Fruit fly (Drosophila melanogaster) whole organism, embryonic: Measurements from ENCODE around the gene CG10638.

Source experiments
- CG10462 ChIP-seq: fragments of 200-800 bp; sonication (Bioruptor generic); optimal IDR thresholded peaks from 2 replicates; lab custom pipeline; 2016; ENCODE audit warnings: missing biosample characterization, missing genetic modification characterization
- CG10543 ChIP-seq: fragments of 200-800 bp; sonication (Bioruptor generic); optimal IDR thresholded peaks from 3 replicates; lab custom pipeline; 2017; ENCODE audit warnings: missing biosample characterization, mild to moderate bottlenecking, missing genetic modification characterization, moderate library complexity
- CG10654 ChIP-seq: fragments of 200-800 bp; sonication (Bioruptor generic); optimal IDR thresholded peaks from 2 replicates; lab custom pipeline; 2016; ENCODE audit warnings: missing biosample characterization, missing genetic modification characterization
- CG12104 ChIP-seq: fragments of 200-800 bp; sonication (Bioruptor generic); optimal IDR thresholded peaks from 3 replicates; lab custom pipeline; 2016; ENCODE audit warnings: missing biosample characterization, missing genetic modification characterization
- CG12744 ChIP-seq: fragments of 200-800 bp; sonication (Bioruptor generic); optimal IDR thresholded peaks from 2 replicates; lab custom pipeline; 2016; ENCODE audit warnings: missing biosample characterization, missing genetic modification characterization
- CG14710 ChIP-seq: fragments of 200-800 bp; sonication (Bioruptor generic); optimal IDR thresholded peaks from 3 replicates; lab custom pipeline; 2019; ENCODE audit warnings: missing biosample characterization, mild to moderate bottlenecking, missing genetic modification characterization, moderate library complexity
- CG15269 ChIP-seq: fragments of 200-800 bp; sonication (Bioruptor generic); optimal IDR thresholded peaks from 2 replicates; lab custom pipeline; 2018; ENCODE audit warnings: missing biosample characterization, mild to moderate bottlenecking, missing genetic modification characterization, moderate library complexity
- CG15696 ChIP-seq: fragments of 200-800 bp; sonication (Bioruptor generic); optimal IDR thresholded peaks from 2 replicates; lab custom pipeline; 2019; ENCODE audit warnings: missing biosample characterization, mild to moderate bottlenecking, missing genetic modification characterization, moderate library complexity
- CG1647 ChIP-seq: fragments of 200-800 bp; sonication (Bioruptor generic); optimal IDR thresholded peaks from 3 replicates; lab custom pipeline; 2016; ENCODE audit warnings: missing biosample characterization, missing genetic modification characterization
- CG17186 ChIP-seq: fragments of 200-800 bp; sonication (Bioruptor generic); optimal IDR thresholded peaks from 3 replicates; lab custom pipeline; 2017; ENCODE audit warnings: missing biosample characterization, missing genetic modification reagents, missing genetic modification characterization
- CG2889 ChIP-seq: fragments of 200-800 bp; sonication (Bioruptor generic); IDR thresholded peaks from 3 replicates; pipeline ENCODE4 v1.3.6; 2022; ENCODE audit warnings: missing biosample characterization, missing genetic modification characterization
- CG34376 ChIP-seq: fragments of 200-800 bp; sonication (Bioruptor generic); optimal IDR thresholded peaks from 2 replicates; lab custom pipeline; 2018; ENCODE audit warnings: missing biosample characterization, mild to moderate bottlenecking, missing genetic modification characterization
- CG4820 ChIP-seq: fragments of 200-800 bp; sonication (Bioruptor generic); optimal IDR thresholded peaks from 3 replicates; lab custom pipeline; 2016; ENCODE audit warnings: missing biosample characterization, missing genetic modification characterization
- CG7271 ChIP-seq: fragments of 200-800 bp; sonication (Bioruptor generic); optimal IDR thresholded peaks from 2 replicates; lab custom pipeline; 2018; ENCODE audit warnings: missing biosample characterization, mild to moderate bottlenecking, missing genetic modification characterization, moderate library complexity
- CG7372 ChIP-seq: fragments of 200-800 bp; sonication (Bioruptor generic); IDR thresholded peaks from 2 replicates; pipeline ENCODE4 v1.3.6; 2022; ENCODE audit warnings: missing biosample characterization, missing genetic modification characterization
- CG9817 ChIP-seq: fragments of 200-800 bp; sonication (Bioruptor generic); optimal IDR thresholded peaks from 2 replicates; lab custom pipeline; 2018; ENCODE audit warnings: missing biosample characterization, mild to moderate bottlenecking, missing genetic modification characterization, moderate library complexity
- CkIIα-i1 ChIP-seq: fragments of 200-800 bp; sonication (Bioruptor generic); IDR thresholded peaks from 2 replicates; pipeline ENCODE4 v1.3.6; 2022; ENCODE audit warnings: missing biosample characterization, missing genetic modification characterization
- CoRest ChIP-seq: fragments of 200-800 bp; sonication (Bioruptor generic); optimal IDR thresholded peaks from 3 replicates; lab custom pipeline; 2018; ENCODE audit warnings: missing biosample characterization, mild to moderate bottlenecking, missing genetic modification characterization, moderate library complexity
- D19B ChIP-seq: fragments of 200-800 bp; sonication (Bioruptor generic); optimal IDR thresholded peaks from 2 replicates; lab custom pipeline; 2017; ENCODE audit warnings: missing biosample characterization, mild to moderate bottlenecking, missing genetic modification characterization
- Dad ChIP-seq: fragments of 200-800 bp; sonication (Bioruptor generic); optimal IDR thresholded peaks from 3 replicates; lab custom pipeline; 2016; ENCODE audit warnings: missing biosample characterization, missing genetic modification characterization
- H15 ChIP-seq: fragments of 200-800 bp; sonication (Bioruptor generic); IDR thresholded peaks from 3 replicates; pipeline ENCODE4 v1.3.6; 2022; ENCODE audit warnings: missing biosample characterization, missing genetic modification characterization
- HLH3B ChIP-seq: fragments of 200-800 bp; sonication (Bioruptor generic); IDR thresholded peaks from 2 replicates; pipeline ENCODE4 v1.3.6; 2022; ENCODE audit warnings: missing biosample characterization, missing genetic modification characterization
- Hr39 ChIP-seq: fragments of >200 bp; optimal IDR thresholded peaks from 2 replicates; lab custom pipeline; 2017
- NFAT ChIP-seq: fragments of 200-800 bp; sonication (Bioruptor generic); IDR thresholded peaks from 2 replicates; pipeline ENCODE4 v1.3.6; 2022; ENCODE audit warnings: missing biosample characterization, missing genetic modification characterization
- Taf1 ChIP-seq: fragments of 200-800 bp; sonication (Bioruptor generic); IDR thresholded peaks from 2 replicates; pipeline ENCODE4 v1.3.6; 2022; ENCODE audit warnings: missing biosample characterization, missing genetic modification characterization
- az2 ChIP-seq: fragments of 200-800 bp; sonication (Bioruptor generic); optimal IDR thresholded peaks from 3 replicates; lab custom pipeline; 2016; ENCODE audit warnings: missing biosample characterization, missing genetic modification characterization
- bigmax ChIP-seq: fragments of 200-800 bp; sonication (Bioruptor generic); optimal IDR thresholded peaks from 2 replicates; lab custom pipeline; 2018; ENCODE audit warnings: missing biosample characterization, mild to moderate bottlenecking, missing genetic modification characterization
- chif ChIP-seq, 2 experiments: fragments of 200-800 bp; sonication (Bioruptor generic); optimal IDR thresholded peaks; 3 replicates each; lab custom pipeline; 2016; ENCODE audit warnings: missing biosample characterization in 2 of 2, missing genetic modification characterization in 2 of 2
- corto ChIP-seq: fragments of 200-800 bp; sonication (Bioruptor generic); optimal IDR thresholded peaks from 2 replicates; lab custom pipeline; 2016; ENCODE audit warnings: missing biosample characterization, mild to moderate bottlenecking, missing genetic modification characterization, moderate library complexity
- crp ChIP-seq, 2 experiments: fragments of 200-800 bp; sonication (Bioruptor generic); optimal IDR thresholded peaks; 2 replicates in 1 of 2; 3 replicates in 1 of 2; lab custom pipeline; 2017; ENCODE audit warnings: missing biosample characterization in 2 of 2, missing genetic modification characterization in 2 of 2, mild to moderate bottlenecking in 1 of 2, moderate library complexity in 1 of 2
- dimm ChIP-seq: fragments of 200-800 bp; sonication (Bioruptor generic); IDR thresholded peaks from 2 replicates; pipeline ENCODE4 v1.3.6; 2022; ENCODE audit warnings: missing biosample characterization, missing genetic modification characterization
- dm ChIP-seq: fragments of 200-800 bp; sonication (Bioruptor generic); optimal IDR thresholded peaks from 3 replicates; lab custom pipeline; 2016; ENCODE audit warnings: missing biosample characterization, missing genetic modification characterization
- exex ChIP-seq: fragments of 200-800 bp; sonication (Bioruptor generic); optimal IDR thresholded peaks from 4 replicates; lab custom pipeline; 2018; ENCODE audit warnings: missing biosample characterization, mild to moderate bottlenecking, missing genetic modification characterization, moderate library complexity
- fd3F ChIP-seq: fragments of 200-800 bp; sonication (Bioruptor generic); optimal IDR thresholded peaks from 2 replicates; lab custom pipeline; 2018; ENCODE audit warnings: missing biosample characterization, mild to moderate bottlenecking, missing genetic modification characterization, moderate library complexity
- fru ChIP-seq: fragments of >200 bp; optimal IDR thresholded peaks from 2 replicates; lab custom pipeline; 2017
- gem ChIP-seq: fragments of 200-800 bp; sonication (Bioruptor generic); optimal IDR thresholded peaks from 2 replicates; lab custom pipeline; 2019; ENCODE audit warnings: missing biosample characterization, mild to moderate bottlenecking, missing genetic modification characterization, moderate library complexity
- jumu ChIP-seq: fragments of 200-800 bp; sonication (Bioruptor generic); optimal IDR thresholded peaks from 3 replicates; lab custom pipeline; 2016; ENCODE audit warnings: missing biosample characterization, missing genetic modification characterization
- lab ChIP-seq: fragments of 200-800 bp; sonication (Bioruptor generic); optimal IDR thresholded peaks from 3 replicates; lab custom pipeline; 2017; ENCODE audit warnings: missing biosample characterization, missing genetic modification characterization, mild to moderate bottlenecking, moderate library complexity, missing genetic modification reagents
- mirr ChIP-seq: fragments of 200-800 bp; sonication (Bioruptor generic); optimal IDR thresholded peaks from 3 replicates; lab custom pipeline; 2018; ENCODE audit warnings: missing biosample characterization, mild to moderate bottlenecking, missing genetic modification characterization
- phol ChIP-seq: fragments of 200-800 bp; sonication (Bioruptor generic); optimal IDR thresholded peaks from 3 replicates; lab custom pipeline; 2018; ENCODE audit warnings: missing biosample characterization, mild to moderate bottlenecking, missing genetic modification characterization, moderate library complexity
- prd ChIP-seq, 3 experiments: fragments of >200 bp in 2 of 3; fragments of 200-800 bp in 1 of 3; sonication (Bioruptor generic) in 1 of 3; optimal IDR thresholded peaks in 2 of 3; IDR thresholded peaks in 1 of 3; 2 replicates in 2 of 3; 3 replicates in 1 of 3; pipeline versions ENCODE4 v1.3.6 to Lab custom; 2017 to 2022; ENCODE audit warnings: missing biosample characterization in 1 of 3, missing genetic modification characterization in 1 of 3
- rib ChIP-seq: fragments of 200-800 bp; sonication (Bioruptor generic); IDR thresholded peaks from 2 replicates; pipeline ENCODE4 v1.3.6; 2022; ENCODE audit warnings: missing biosample characterization, missing genetic modification characterization
- salm ChIP-seq: fragments of 200-800 bp; sonication (Bioruptor generic); optimal IDR thresholded peaks from 2 replicates; lab custom pipeline; 2018; ENCODE audit warnings: missing biosample characterization, mild to moderate bottlenecking, missing genetic modification characterization
- sc ChIP-seq, 3 experiments: fragments of >200 bp in 2 of 3; fragments of 200-800 bp in 1 of 3; sonication (Bioruptor generic) in 1 of 3; optimal IDR thresholded peaks; 2 replicates in 2 of 3; 3 replicates in 1 of 3; lab custom pipeline; 2017; ENCODE audit warnings: mild to moderate bottlenecking in 1 of 3, missing biosample characterization in 1 of 3, missing genetic modification characterization in 1 of 3, missing genetic modification reagents in 1 of 3
- sens-2 ChIP-seq: fragments of 200-800 bp; sonication (Bioruptor generic); IDR thresholded peaks from 2 replicates; pipeline ENCODE4 v1.3.6; 2022; ENCODE audit warnings: missing biosample characterization, missing genetic modification characterization
- so ChIP-seq: fragments of 200-800 bp; sonication (Bioruptor generic); IDR thresholded peaks from 3 replicates; pipeline ENCODE4 v1.3.6; 2022; ENCODE audit warnings: missing biosample characterization, missing genetic modification characterization
- sob ChIP-seq: fragments of 200-800 bp; sonication (Bioruptor generic); IDR thresholded peaks from 2 replicates; pipeline ENCODE4 v1.3.6; 2022; ENCODE audit warnings: missing biosample characterization, missing genetic modification characterization
- stwl ChIP-seq: fragments of 200-800 bp; sonication (Bioruptor generic); optimal IDR thresholded peaks from 3 replicates; lab custom pipeline; 2018; ENCODE audit warnings: missing biosample characterization, mild to moderate bottlenecking, missing genetic modification characterization, moderate library complexity
- tgo ChIP-seq: fragments of 200-800 bp; sonication (Bioruptor generic); IDR thresholded peaks from 3 replicates; pipeline ENCODE4 v1.3.6; 2022; ENCODE audit warnings: missing biosample characterization, missing genetic modification characterization
- unc-4 ChIP-seq: fragments of 200-800 bp; sonication (Bioruptor generic); IDR thresholded peaks from 2 replicates; pipeline ENCODE4 v1.3.6; 2022; ENCODE audit warnings: missing biosample characterization, missing genetic modification characterization; ENCODE audit not compliant: partially characterized antibody

CG10638 gene

DNA sequence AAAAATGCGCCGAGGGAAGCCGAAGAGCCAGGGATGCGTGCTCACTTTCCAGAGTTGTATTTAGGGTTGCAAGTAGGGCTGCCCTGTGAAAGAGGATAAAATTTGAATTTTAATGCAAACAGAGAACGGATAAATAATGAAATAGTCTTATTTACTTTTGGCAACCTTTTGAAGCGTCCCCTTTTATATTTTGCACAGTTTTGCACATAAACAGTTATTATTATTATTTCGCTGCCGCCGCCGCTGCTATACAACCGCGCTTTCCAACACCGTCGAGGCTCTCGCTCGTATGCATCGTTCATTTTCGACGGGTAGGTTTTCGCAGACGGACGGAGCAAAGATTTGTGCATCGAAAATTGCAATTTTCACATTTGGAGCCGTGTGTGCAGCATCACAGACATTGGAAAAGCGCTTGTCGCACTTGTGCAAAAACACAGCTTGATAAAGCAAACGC is 13.7 kb upstream of the CG10638 start, which contains the start of the genes sti and tral (continued):
- TF ChIP-seq CG34376 (GFP tag; lab: Kevin White, UChicago): peak; percentile 92
- peak; percentile 64 for TF ChIP-seq exex (tag; lab: Kevin White, UChicago)
- TF ChIP-seq CoRest (tag; lab: Kevin White, UChicago): peak; percentile 89
- TF ChIP-seq CkIIα-i1: no peak
- peak; percentile 81 for TF ChIP-seq corto (GFP tag; lab: Kevin White, UChicago)
- peak; percentile 73 for TF ChIP-seq Taf1 (GFP tag; lab: Robert Waterston, UW)
- TF ChIP-seq phol: peak; percentile 88
- TF ChIP-seq unc-4 (GFP tag; lab: Robert Waterston, UW): peak; percentile 21; the same call in 1 of the 2 replicates
- TF ChIP-seq salm (tag; lab: Kevin White, UChicago): peak; percentile 53
- TF ChIP-seq NFAT: peak; percentile 88
- no peak for TF ChIP-seq sc (optimal IDR thresholded peaks at IDR 0.05; lab: Kevin White, UChicago)
- peak; percentile 56 for TF ChIP-seq sc (GFP tag; optimal IDR thresholded peaks at IDR 0.05; lab: Kevin White, UChicago)
- TF ChIP-seq CG1647: peak; percentile 95
- peak; percentile 85 to 93 for TF ChIP-seq chif (GFP tag; optimal IDR thresholded peaks at IDR 0.05; lab: Kevin White, UChicago)
- TF ChIP-seq az2 (GFP tag; lab: Kevin White, UChicago): peak; percentile 89
- peak; percentile 38 for TF ChIP-seq fru (lab: Kevin White, UChicago)
- TF ChIP-seq Hr39 (lab: Kevin White, UChicago): peak; percentile 55
- TF ChIP-seq CG2889 (GFP tag; lab: Robert Waterston, UW): peak; percentile 78
- TF ChIP-seq dimm (GFP tag; lab: Robert Waterston, UW): 0 out of 2 replicates have a peak, but pooled peaks have one; percentile 10
- peak; percentile 91 for TF ChIP-seq Dad
- peak; percentile 85 for TF ChIP-seq CG10462 (GFP tag; lab: Kevin White, UChicago)
- TF ChIP-seq prd (optimal IDR thresholded peaks at IDR 0.05; lab: Kevin White, UChicago): no peak
- peak; percentile 89 for TF ChIP-seq prd (GFP tag; IDR thresholded peaks at IDR 0.05; lab: Robert Waterston, UW)
- peak; percentile 80 for TF ChIP-seq CG15269
- TF ChIP-seq bigmax: no peak
- TF ChIP-seq D19B (GFP tag; lab: Kevin White, UChicago): peak; percentile 76
- TF ChIP-seq mirr (GFP tag; lab: Kevin White, UChicago): peak; percentile 84
- TF ChIP-seq lab: peak; percentile 93
- peak; percentile 96 for TF ChIP-seq CG10543
- TF ChIP-seq crp (GFP tag; optimal IDR thresholded peaks at IDR 0.05; lab: Kevin White, UChicago): peak in 1 of 2 experiments; percentile 53
- TF ChIP-seq so (GFP tag; lab: Robert Waterston, UW): peak; percentile 68; the same call in 2 of the 3 replicates
- peak; percentile 71 for TF ChIP-seq H15 (GFP tag; lab: Robert Waterston, UW)
- peak; percentile 79 for TF ChIP-seq CG15696
- peak; percentile 88 for TF ChIP-seq gem (tag; lab: Kevin White, UChicago)
- TF ChIP-seq stwl (tag; lab: Kevin White, UChicago): peak; percentile 86
- TF ChIP-seq CG12744 (GFP tag; lab: Kevin White, UChicago): peak; percentile 90
- TF ChIP-seq CG14710: peak; percentile 93
- peak; percentile 87 for TF ChIP-seq dm (GFP tag; lab: Kevin White, UChicago)
- peak; percentile 92 for TF ChIP-seq CG9817 (tag; lab: Kevin White, UChicago)
- TF ChIP-seq rib (GFP tag; lab: Robert Waterston, UW): peak; percentile 85
- peak; percentile 80 for TF ChIP-seq CG12104 (GFP tag; lab: Kevin White, UChicago)
- peak; percentile 83 for TF ChIP-seq CG7372 (GFP tag; lab: Robert Waterston, UW)
- peak; percentile 21; the same call in 1 of the 2 replicates for TF ChIP-seq sens-2 (GFP tag; lab: Robert Waterston, UW)
- TF ChIP-seq CG17186 (GFP tag; lab: Kevin White, UChicago): peak; percentile 94
- peak; percentile 80 for TF ChIP-seq HLH3B (GFP tag; lab: Robert Waterston, UW)
- peak; percentile 45 for TF ChIP-seq CG7271 (tag; lab: Kevin White, UChicago)
- TF ChIP-seq CG4820: peak; percentile 89
- TF ChIP-seq CG10654 (GFP tag; lab: Kevin White, UChicago): peak; percentile 85
- peak; percentile 87 for TF ChIP-seq tgo (GFP tag; lab: Robert Waterston, UW)
- TF ChIP-seq sob: peak; percentile 91
- TF ChIP-seq fd3F: peak; percentile 73
- peak; percentile 97 for TF ChIP-seq jumu (GFP tag; lab: Kevin White, UChicago)
